Fruit fly (Drosophila melanogaster) whole organism, wandering third instar larva: ENCODE measurements around the gene Ddx56.
A peak's percentile ranks its signal among the peaks of the same experiment; 100 is the strongest.

Experiments
- Mio ChIP-seq: sonication (Bioruptor generic); optimal IDR thresholded peaks from 2 replicates; lab custom pipeline; 2016; ENCODE audit warnings: missing biosample characterization, missing genetic modification characterization
- OdsH ChIP-seq: fragments of 200-800 bp; sonication (Bioruptor generic); optimal IDR thresholded peaks from 2 replicates; lab custom pipeline; 2016; ENCODE audit warnings: missing biosample characterization, mild to moderate bottlenecking, missing genetic modification characterization
- br ChIP-seq: fragments of 200-800 bp; sonication (Bioruptor generic); optimal IDR thresholded peaks from 2 replicates; lab custom pipeline; 2016; ENCODE audit warnings: missing biosample characterization, missing genetic modification characterization
- dl ChIP-seq, 2 experiments: fragments of 175-275, 200-275 bp in 1 of 2; fragments of 200-275 bp in 1 of 2; sonication (Bioruptor generic); optimal IDR thresholded peaks; lab custom pipeline; 2018; ENCODE audit warnings: mild to moderate bottlenecking in 2 of 2, missing biosample characterization in 2 of 2, missing genetic modification characterization in 2 of 2, moderate library complexity in 2 of 2; ENCODE audit not compliant: partially characterized antibody in 2 of 2, insufficient read depth in 1 of 2
- foxo ChIP-seq, 2 experiments: fragments of 200-800 bp; sonication (Bioruptor generic); optimal IDR thresholded peaks; 2 replicates in 1 of 2; 3 replicates in 1 of 2; lab custom pipeline; 2016 to 2017; ENCODE audit warnings: missing biosample characterization in 2 of 2, missing genetic modification characterization in 2 of 2
- h ChIP-seq: fragments of 200-800 bp; sonication (Bioruptor generic); optimal IDR thresholded peaks from 3 replicates; lab custom pipeline; 2016; ENCODE audit warnings: missing biosample characterization, mild to moderate bottlenecking, missing genetic modification characterization
- lola ChIP-seq: fragments of >200 bp; optimal IDR thresholded peaks from 2 replicates; lab custom pipeline; 2017; ENCODE audit warnings: missing biosample characterization, missing genetic modification characterization
- psq ChIP-seq: fragments of 200-800 bp; sonication (Bioruptor generic); optimal IDR thresholded peaks from 3 replicates; lab custom pipeline; 2017; ENCODE audit warnings: missing biosample characterization, mild to moderate bottlenecking, missing genetic modification characterization, moderate library complexity
- rgr ChIP-seq: fragments of 200-800 bp; sonication (Bioruptor generic); optimal IDR thresholded peaks from 3 replicates; lab custom pipeline; 2016; ENCODE audit warnings: missing biosample characterization, mild to moderate bottlenecking, missing genetic modification characterization
- sv ChIP-seq: fragments of 200-800 bp; sonication (Bioruptor generic); optimal IDR thresholded peaks from 3 replicates; lab custom pipeline; 2016; ENCODE audit warnings: missing biosample characterization, missing genetic modification characterization
- woc ChIP-seq: sonication (Bioruptor generic); optimal IDR thresholded peaks from 2 replicates; lab custom pipeline; 2016; ENCODE audit warnings: missing biosample characterization, mild to moderate bottlenecking, missing genetic modification characterization

- TF ChIP-seq lola (GFP tag; lab: Kevin White, UChicago) (no peak), woc (GFP tag; lab: Kevin White, UChicago) (no peak), psq (GFP tag; lab: Kevin White, UChicago) (no peak), h (GFP tag; lab: Kevin White, UChicago) (no peak), OdsH (peak; percentile 12), br (no peak), Mio (no peak), sv (GFP tag; lab: Kevin White, UChicago) (no peak), foxo (GFP tag; optimal IDR thresholded peaks at IDR 0.05; lab: Kevin White, UChicago) (no peak), dl (GFP tag; optimal IDR thresholded peaks at IDR 0.05; lab: Kevin White, UChicago; ENCODE audit: insufficient read depth in 1 of 2, partially characterized antibody in 2 of 2) (no peak), rgr (GFP tag; lab: Kevin White, UChicago) (peak; percentile 1)
Observed at dm6 chrX:21369149-21369988, 18.4 kb downstream of the Ddx56 start.
